Fruit fly (Drosophila melanogaster) whole organism, pupa: ENCODE data around the gene Acsf2.

ENCODE experiments used
- CG15710 ChIP-seq: fragments of 200-800 bp; sonication (Bioruptor generic); optimal IDR thresholded peaks from 2 replicates; lab custom pipeline; 2018; ENCODE audit warnings: missing biosample characterization, mild to moderate bottlenecking, missing genetic modification characterization, moderate library complexity
- CG34367 ChIP-seq: fragments of 200-800 bp; sonication (Bioruptor generic); optimal IDR thresholded peaks from 2 replicates; lab custom pipeline; 2018; ENCODE audit warnings: missing biosample characterization, mild to moderate bottlenecking, missing genetic modification characterization
- CG8159 ChIP-seq: fragments of 200-800 bp; sonication (Bioruptor generic); optimal IDR thresholded peaks from 3 replicates; lab custom pipeline; 2018; ENCODE audit warnings: missing biosample characterization, mild to moderate bottlenecking, missing genetic modification characterization, moderate library complexity
- EcR ChIP-seq: fragments of 200-800 bp; sonication (Bioruptor generic); optimal IDR thresholded peaks from 3 replicates; lab custom pipeline; 2019; ENCODE audit warnings: missing biosample characterization, missing genetic modification characterization, mild to moderate bottlenecking, moderate library complexity, missing genetic modification reagents
- Ets98B ChIP-seq: fragments of 200-800 bp; sonication (Bioruptor generic); IDR thresholded peaks from 2 replicates; pipeline ENCODE4 v1.3.6; 2022; ENCODE audit warnings: missing biosample characterization, missing genetic modification characterization
- Snoo ChIP-seq: fragments of 200-800 bp; sonication (Bioruptor generic); optimal IDR thresholded peaks from 3 replicates; lab custom pipeline; 2017; ENCODE audit warnings: missing biosample characterization, mild to moderate bottlenecking, missing genetic modification characterization, inconsistent platforms
- fd96Ca ChIP-seq: fragments of 200-800 bp; sonication (Bioruptor generic); IDR thresholded peaks from 3 replicates; pipeline ENCODE4 v1.3.6; 2022; ENCODE audit warnings: missing biosample characterization, missing genetic modification characterization

- TF ChIP-seq fd96Ca (GFP tag; lab: Robert Waterston, UW) (no peak), EcR (no peak), CG15710 (tag; lab: Kevin White, UChicago) (no peak), CG8159 (no peak), Snoo (no peak), Ets98B (GFP tag; lab: Robert Waterston, UW) (no peak), CG34367 (no peak)
These were observed 3.9 kb downstream of the Acsf2 start, which contains the start of gene fusl for dm6 chr2L:5338024-5338720.
